Worm (Caenorhabditis elegans) whole organism, late embryonic: ENCODE measurements around the gene ZK742.6.

Experiments
- C38D4.7 ChIP-seq: fragments of 200-800 bp; sonication (Bioruptor generic); optimal IDR thresholded peaks from 2 replicates; lab custom pipeline; 2018; ENCODE audit warnings: mild to moderate bottlenecking, missing genetic modification characterization, moderate library complexity, missing compliant biosample characterization
- F13H6.1 ChIP-seq: sonication (generic microtip); optimal IDR thresholded peaks from 2 replicates; lab custom pipeline; 2016; ENCODE audit warnings: missing genetic modification characterization, missing compliant biosample characterization
- K09A11.1 ChIP-seq: sonication (generic microtip); optimal IDR thresholded peaks from 2 replicates; lab custom pipeline; 2017; ENCODE audit warnings: antibody characterized with exemption, mild to moderate bottlenecking, missing genetic modification characterization, missing compliant biosample characterization; ENCODE audit not compliant: insufficient read depth
- T23F11.4 ChIP-seq: fragments of 200-800 bp; sonication (Bioruptor generic); optimal IDR thresholded peaks from 2 replicates; lab custom pipeline; 2018; ENCODE audit warnings: mild to moderate bottlenecking, missing genetic modification characterization, missing compliant biosample characterization
- Y22D7AL.16 ChIP-seq: sonication (generic microtip); optimal IDR thresholded peaks from 2 replicates; lab custom pipeline; 2016; ENCODE audit warnings: missing genetic modification characterization, missing compliant biosample characterization
- ama-1 ChIP-seq: fragments of 150-350 bp; optimal IDR thresholded peaks from 2 replicates; lab custom pipeline; 2014
- ceh-2 ChIP-seq: sonication (generic microtip); optimal IDR thresholded peaks from 2 replicates; lab custom pipeline; 2016; ENCODE audit warnings: missing genotype, missing genetic modification characterization, missing compliant biosample characterization
- ceh-30 ChIP-seq: fragments of 150-350 bp; optimal IDR thresholded peaks from 2 replicates; lab custom pipeline; 2014; ENCODE audit warnings: missing biosample characterization, missing genetic modification characterization
- ceh-34 ChIP-seq: sonication (generic microtip); optimal IDR thresholded peaks from 2 replicates; lab custom pipeline; 2016; ENCODE audit warnings: mild to moderate bottlenecking, missing genetic modification characterization, missing compliant biosample characterization
- ceh-45 ChIP-seq: fragments of 200-800 bp; sonication (Bioruptor generic); IDR thresholded peaks from 2 replicates; pipeline ENCODE4 v1.3.6; 2022; ENCODE audit warnings: missing genetic modification reagents, missing genetic modification characterization, missing compliant biosample characterization
- ceh-48 ChIP-seq: sonication (generic microtip); optimal IDR thresholded peaks from 2 replicates; lab custom pipeline; 2016; ENCODE audit warnings: missing genetic modification characterization, inconsistent platforms, missing compliant biosample characterization
- ceh-6 ChIP-seq: fragments of 200-800 bp; sonication (Bioruptor generic); optimal IDR thresholded peaks from 2 replicates; lab custom pipeline; 2018; ENCODE audit warnings: mild to moderate bottlenecking, missing genetic modification characterization, missing compliant biosample characterization
- che-1 ChIP-seq: sonication (generic microtip); optimal IDR thresholded peaks from 2 replicates; lab custom pipeline; 2016; ENCODE audit warnings: mild to moderate bottlenecking, missing genetic modification characterization, missing compliant biosample characterization
- elt-2 ChIP-seq: sonication (generic microtip); optimal IDR thresholded peaks from 2 replicates; lab custom pipeline; 2016; ENCODE audit warnings: missing genetic modification reagents, missing genetic modification characterization, missing compliant biosample characterization
- elt-4 ChIP-seq: sonication (generic microtip); optimal IDR thresholded peaks from 2 replicates; lab custom pipeline; 2016; ENCODE audit warnings: missing genetic modification characterization, missing compliant biosample characterization
- eyg-1 ChIP-seq: sonication (generic microtip); optimal IDR thresholded peaks from 2 replicates; lab custom pipeline; 2016; ENCODE audit warnings: missing genotype, missing genetic modification characterization, missing compliant biosample characterization
- fax-1 ChIP-seq: sonication (generic microtip); optimal IDR thresholded peaks from 2 replicates; lab custom pipeline; 2016; ENCODE audit warnings: missing genotype, missing genetic modification characterization, missing compliant biosample characterization
- fkh-10 ChIP-seq: fragments of 150-350 bp; optimal IDR thresholded peaks from 2 replicates; lab custom pipeline; 2014; ENCODE audit warnings: missing biosample characterization, missing genetic modification reagents, missing genetic modification characterization
- gmeb-2 ChIP-seq: sonication (generic microtip); optimal IDR thresholded peaks from 2 replicates; lab custom pipeline; 2016; ENCODE audit warnings: missing genetic modification characterization, inconsistent platforms, missing compliant biosample characterization
- hlh-13 ChIP-seq: fragments of 200-800 bp; sonication (Bioruptor generic); optimal IDR thresholded peaks from 2 replicates; lab custom pipeline; 2018; ENCODE audit warnings: mild to moderate bottlenecking, missing genetic modification characterization, missing compliant biosample characterization
- hlh-30 ChIP-seq: sonication (generic microtip); optimal IDR thresholded peaks from 2 replicates; lab custom pipeline; 2017; ENCODE audit warnings: antibody characterized with exemption, missing genetic modification characterization, missing compliant biosample characterization; ENCODE audit not compliant: insufficient read depth
- nfya-1 ChIP-seq: sonication (generic microtip); optimal IDR thresholded peaks from 2 replicates; lab custom pipeline; 2017; ENCODE audit warnings: missing genetic modification characterization, mild to moderate bottlenecking, missing compliant biosample characterization, antibody characterized with exemption, moderate library complexity
- nhr-11 ChIP-seq: fragments of 150-350 bp; optimal IDR thresholded peaks from 2 replicates; lab custom pipeline; 2014; ENCODE audit warnings: missing biosample characterization, missing genetic modification characterization
- odd-2 ChIP-seq: sonication (generic microtip); optimal IDR thresholded peaks from 2 replicates; lab custom pipeline; 2017; ENCODE audit warnings: antibody characterized with exemption, mild to moderate bottlenecking, missing genetic modification characterization, missing compliant biosample characterization
- pha-2 ChIP-seq: sonication (generic microtip); optimal IDR thresholded peaks from 2 replicates; lab custom pipeline; 2017; ENCODE audit warnings: mild to moderate bottlenecking, missing genetic modification characterization, missing compliant biosample characterization
- pha-4 ChIP-seq: fragments of 150-350 bp; optimal IDR thresholded peaks from 2 replicates; lab custom pipeline; 2018; ENCODE audit warnings: missing biosample characterization, missing genetic modification reagents, missing genetic modification characterization
- pqm-1 ChIP-seq: sonication (generic microtip); optimal IDR thresholded peaks from 2 replicates; lab custom pipeline; 2016; ENCODE audit warnings: missing genetic modification characterization, missing compliant biosample characterization
- pros-1 ChIP-seq: fragments of 150-350 bp; optimal IDR thresholded peaks from 2 replicates; lab custom pipeline; 2014; ENCODE audit warnings: missing biosample characterization, missing genetic modification reagents, missing genetic modification characterization
- ref-2 ChIP-seq: sonication (generic microtip); optimal IDR thresholded peaks from 2 replicates; lab custom pipeline; 2016; ENCODE audit warnings: missing genetic modification characterization, missing compliant biosample characterization
- sox-2 ChIP-seq: fragments of 200-800 bp; sonication (Bioruptor generic); IDR thresholded peaks from 2 replicates; pipeline ENCODE4 v1.3.6; 2022; ENCODE audit warnings: missing genetic modification reagents, missing genetic modification characterization, missing compliant biosample characterization
- sox-4 ChIP-seq: sonication (generic microtip); optimal IDR thresholded peaks from 2 replicates; lab custom pipeline; 2017; ENCODE audit warnings: mild to moderate bottlenecking, missing genetic modification characterization, inconsistent platforms, missing compliant biosample characterization
- syd-9 ChIP-seq: sonication (generic microtip); optimal IDR thresholded peaks from 2 replicates; lab custom pipeline; 2016; ENCODE audit warnings: mild to moderate bottlenecking, missing genetic modification characterization, moderate library complexity, missing compliant biosample characterization
- tbx-2 ChIP-seq: sonication (generic microtip); optimal IDR thresholded peaks from 2 replicates; lab custom pipeline; 2016; ENCODE audit warnings: missing genetic modification characterization, missing compliant biosample characterization
- unc-3 ChIP-seq, 2 experiments: fragments of 200-800 bp in 1 of 2; sonication (Bioruptor generic) in 1 of 2; sonication (generic microtip) in 1 of 2; conservative IDR thresholded peaks in 1 of 2; optimal IDR thresholded peaks in 1 of 2; 2 replicates each; pipeline versions ENCODE4 v1.3.6 to Lab custom; 2016 to 2022; ENCODE audit warnings: missing compliant biosample characterization in 2 of 2, missing genetic modification characterization in 2 of 2, missing genetic modification reagents in 1 of 2
- unc-55 ChIP-seq: sonication (generic microtip); optimal IDR thresholded peaks from 2 replicates; lab custom pipeline; 2017; ENCODE audit warnings: missing biosample characterization, missing genetic modification reagents, missing genetic modification characterization
- zip-5 ChIP-seq: sonication (generic microtip); optimal IDR thresholded peaks from 2 replicates; lab custom pipeline; 2016; ENCODE audit warnings: missing genetic modification characterization, missing compliant biosample characterization

Gene ZK742.6

DNA sequence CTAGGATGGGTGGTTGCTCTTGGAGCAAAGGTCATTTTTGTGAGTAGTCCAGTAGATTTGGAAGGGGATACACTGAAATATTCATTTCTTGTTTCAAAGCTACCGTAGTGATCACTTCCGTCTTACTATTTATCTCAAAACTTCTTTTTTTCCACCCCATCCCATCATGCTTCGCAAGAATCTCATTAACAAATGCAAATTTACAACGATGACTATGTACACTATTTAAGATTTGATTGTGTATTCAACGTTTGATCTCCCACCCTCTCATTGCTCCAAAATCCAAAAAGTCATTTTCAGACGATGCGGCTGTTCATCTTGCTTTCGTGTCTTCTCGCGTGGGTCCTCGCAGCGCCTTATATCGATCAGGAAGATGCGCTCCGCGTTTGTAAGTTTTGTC is 21.7 kb downstream of the ZK742.6 start, which contains the start of gene flp-21:
Gene flp-21, plus strand, starts transcription at position 301 of the 400 bp plus-strand sequence.
- TF ChIP-seq unc-55 (GFP tag; lab: Kevin White, UChicago), result no peak
- no peak for TF ChIP-seq tbx-2 (tag; lab: Kevin White, UChicago)

- TF ChIP-seq elt-2 (tag; lab: Kevin White, UChicago), result peak; percentile 92
- no peak for TF ChIP-seq Y22D7AL.16
These were observed 28.1 kb downstream of the ZK742.6 start for ce11 chrV:7786639-7787038.

ce11 chrV:7785885-7786284 is 28.9 kb downstream of the ZK742.6 start:
- TF ChIP-seq T23F11.4 (GFP tag; lab: Kevin White, UChicago) (no peak), elt-2 (tag; lab: Kevin White, UChicago) (no peak)

- TF ChIP-seq ceh-45 (no peak), pha-2 (tag; lab: Kevin White, UChicago) (no peak), Y22D7AL.16 (no peak), pha-4 (tag; lab: Kevin White, UChicago) (no peak), sox-4 (no peak), ama-1 (no peak), T23F11.4 (GFP tag; lab: Kevin White, UChicago) (no peak), pros-1 (no peak), che-1 (tag; lab: Kevin White, UChicago) (no peak), ceh-2 (tag; lab: Kevin White, UChicago) (no peak), fkh-10 (no peak), odd-2 (tag; lab: Kevin White, UChicago) (no peak), K09A11.1 (tag; lab: Kevin White, UChicago) (no peak), ref-2 (tag; lab: Kevin White, UChicago) (no peak), C38D4.7 (GFP tag; lab: Kevin White, UChicago) (no peak), sox-2 (GFP tag; lab: Robert Waterston, UW) (no peak), hlh-13 (GFP tag; lab: Kevin White, UChicago) (no peak), ceh-6 (GFP tag; lab: Kevin White, UChicago) (no peak), F13H6.1 (tag; lab: Kevin White, UChicago) (no peak), ceh-34 (no peak)
These were observed 29.6 kb downstream of the ZK742.6 start, which contains the start of gene C26F1.1 for ce11 chrV:7785117-7785516. Gene C26F1.1 (plus strand): TSS chrV:7785417.

ce11 chrV:7781511-7781910 is 33.2 kb downstream of the ZK742.6 start, which contains the start of gene cyp-32A1:
Gene cyp-32A1 (plus strand): TSS chrV:7781811.
- TF ChIP-seq eyg-1 (tag; lab: Kevin White, UChicago), result no peak
- no peak for TF ChIP-seq C38D4.7 (GFP tag; lab: Kevin White, UChicago)
- TF ChIP-seq syd-9 (tag; lab: Kevin White, UChicago), result no peak
- no peak for TF ChIP-seq unc-3 (GFP tag; conservative IDR thresholded peaks at IDR 0.05; lab: Robert Waterston, UW)
- TF ChIP-seq unc-3 (tag; optimal IDR thresholded peaks at IDR 0.05; lab: Kevin White, UChicago), result no peak
- TF ChIP-seq fax-1 (tag; lab: Kevin White, UChicago), result no peak
- TF ChIP-seq hlh-30 (tag; lab: Kevin White, UChicago), result no peak

DNA sequence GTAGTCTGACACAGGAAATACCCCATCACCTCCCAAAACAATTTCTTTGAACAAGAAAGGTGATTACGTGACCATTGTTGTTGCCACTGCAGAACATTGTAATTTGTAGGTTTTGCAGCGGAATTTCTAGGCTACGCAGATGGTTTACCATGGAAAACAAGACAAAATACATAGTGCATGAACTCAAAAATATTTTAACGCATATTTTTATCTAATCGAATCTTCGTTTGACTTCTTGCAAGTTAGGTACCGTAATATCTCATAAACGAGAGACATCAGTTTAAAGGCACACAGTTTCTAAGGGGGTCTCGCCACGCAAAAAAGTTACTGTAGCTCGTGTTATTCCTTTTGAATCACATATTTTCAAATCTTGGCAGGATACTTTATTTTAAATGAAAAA is 35.7 kb downstream of the ZK742.6 start:
- TF ChIP-seq ceh-48 (tag; lab: Kevin White, UChicago) (no peak), ceh-30 (tag; lab: Kevin White, UChicago) (no peak), pqm-1 (tag; lab: Kevin White, UChicago) (no peak), ceh-2 (tag; lab: Kevin White, UChicago) (no peak), nfya-1 (no peak), sox-4 (no peak), eyg-1 (tag; lab: Kevin White, UChicago) (no peak), elt-4 (no peak), nhr-11 (no peak), ceh-45 (no peak), zip-5 (no peak), unc-3 (GFP tag; conservative IDR thresholded peaks at IDR 0.05; lab: Robert Waterston, UW) (no peak), unc-3 (tag; optimal IDR thresholded peaks at IDR 0.05; lab: Kevin White, UChicago) (no peak), pha-4 (tag; lab: Kevin White, UChicago) (no peak), pha-2 (tag; lab: Kevin White, UChicago) (no peak), gmeb-2 (no peak)
